Fruit fly (Drosophila melanogaster): ENCODE results near the gene Bre1.

The Bre1 gene

DNA sequence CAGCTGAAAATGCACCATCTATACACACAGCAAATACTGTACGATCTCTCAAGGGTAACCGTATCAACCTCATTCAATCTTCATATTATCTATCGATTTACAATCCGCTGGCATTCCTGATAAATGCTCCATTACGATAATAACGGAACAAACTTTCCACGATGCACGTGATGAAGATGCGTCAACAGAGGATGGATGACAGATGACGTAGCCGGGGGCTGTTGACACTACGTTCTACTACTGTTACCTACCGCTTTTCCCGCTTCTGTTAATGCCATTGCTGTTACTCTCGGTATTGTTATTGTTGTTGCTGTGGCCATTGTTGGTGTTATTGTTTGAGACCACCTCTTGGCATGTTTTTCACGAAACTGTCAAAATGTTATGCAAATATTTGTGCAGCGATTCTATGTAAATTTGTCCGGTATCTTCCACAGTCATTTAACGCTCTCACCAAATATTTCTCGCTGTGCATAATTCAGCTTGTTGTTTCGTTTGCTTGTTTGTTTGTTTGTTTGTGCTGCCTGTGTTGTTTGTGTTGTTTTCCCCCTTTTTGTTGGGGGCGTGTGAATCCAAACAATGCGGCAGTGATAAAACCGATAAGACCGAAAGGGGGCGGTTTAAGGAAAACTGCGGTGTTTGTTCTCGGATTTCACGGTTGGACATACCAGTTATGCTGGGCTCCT, 29.9 kb upstream of the Bre1 start (continued):
- TF ChIP-seq chm (GFP tag; IDR thresholded peaks at IDR 0.05) (peak; percentile 86; the same call in 1 of the 2 replicates), CG30431 (GFP tag; optimal IDR thresholded peaks at IDR 0.05) (peak; percentile 80), Asciz (GFP tag; optimal IDR thresholded peaks at IDR 0.05) (peak; percentile 96), CG31388 (GFP tag; optimal IDR thresholded peaks at IDR 0.05) (peak; percentile 54), lab (GFP tag; optimal IDR thresholded peaks at IDR 0.05) (peak; percentile 88), Aef1 (GFP tag; IDR thresholded peaks at IDR 0.05) (peak; percentile 28; the same call in 1 of the 3 replicates), Pdp1 (GFP tag; optimal IDR thresholded peaks at IDR 0.05) (peak; percentile 51 to 81), CG3995 (GFP tag; optimal IDR thresholded peaks at IDR 0.05) (no peak), CG8281 (tag; optimal IDR thresholded peaks at IDR 0.05) (peak; percentile 68), inv (GFP tag; IDR thresholded peaks at IDR 0.05; ENCODE audit: partially characterized antibody) (no peak), NfI (GFP tag; optimal IDR thresholded peaks at IDR 0.05) (peak; percentile 57), Dip2 (GFP tag; IDR thresholded peaks at IDR 0.05) (no peak), z (GFP tag; IDR thresholded peaks at IDR 0.05) (0 out of 3 replicates have a peak, but pooled peaks have one; percentile 51), CG14441 (GFP tag; IDR thresholded peaks at IDR 0.05) (peak; percentile 39; the same call in 1 of the 2 replicates), Dll (GFP tag; IDR thresholded peaks at IDR 0.05; ENCODE audit: partially characterized antibody) (no peak)

DNA sequence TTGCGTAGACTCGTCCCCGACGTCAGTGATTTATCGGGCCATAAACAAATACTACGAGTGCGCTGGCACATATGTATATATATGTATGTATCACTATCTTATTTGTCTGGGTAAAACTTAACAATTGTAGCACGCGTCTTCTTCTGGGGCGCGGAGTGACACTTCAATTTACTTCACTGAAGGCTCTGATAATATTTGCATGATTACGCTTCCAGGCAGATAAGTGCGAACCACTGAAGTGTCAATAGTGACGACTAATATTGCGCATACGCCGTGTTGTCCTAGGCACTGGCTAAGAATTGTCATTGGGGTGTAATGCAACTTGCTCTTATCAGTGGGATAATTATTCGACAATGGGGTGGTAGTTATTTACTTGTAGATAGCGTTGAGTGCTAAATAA, 27.5 kb upstream of the Bre1 start:
- TF ChIP-seq D19A (tag; optimal IDR thresholded peaks at IDR 0.05) (no peak), CG2199 (GFP tag; IDR thresholded peaks at IDR 0.05) (no peak), CG12236 (GFP tag; optimal IDR thresholded peaks at IDR 0.05) (no peak), tgo (GFP tag; IDR thresholded peaks at IDR 0.05) (no peak), CG6813 (GFP tag; optimal IDR thresholded peaks at IDR 0.05) (peak; percentile 12), ci (GFP tag; IDR thresholded peaks at IDR 0.05) (no peak), CG10321 (GFP tag; IDR thresholded peaks at IDR 0.05) (no peak), CG3995 (GFP tag; optimal IDR thresholded peaks at IDR 0.05) (no peak), Kr (GFP tag; optimal IDR thresholded peaks at IDR 0.05) (no peak), Sin3A (optimal IDR thresholded peaks at IDR 0.05) (no peak), CG17361 (GFP tag; IDR thresholded peaks at IDR 0.05) (no peak), CG11398 (GFP tag; optimal IDR thresholded peaks at IDR 0.05) (no peak), zen (tag; optimal IDR thresholded peaks at IDR 0.05) (no peak), Nf-YC (tag; optimal IDR thresholded peaks at IDR 0.05) (peak; percentile 3), CG2678 (tag; optimal IDR thresholded peaks at IDR 0.05) (no peak), CG12071 (GFP tag; optimal IDR thresholded peaks at IDR 0.05) (no peak), CG10274 (GFP tag; optimal IDR thresholded peaks at IDR 0.05) (no peak), cad (GFP tag; optimal IDR thresholded peaks at IDR 0.05) (no peak), dmrt99B (tag; optimal IDR thresholded peaks at IDR 0.05) (no peak), gt (GFP tag; IDR thresholded peaks at IDR 0.05) (no peak), Doc2 (GFP tag; IDR thresholded peaks at IDR 0.05) (no peak), CG7839 (tag; optimal IDR thresholded peaks at IDR 0.05) (no peak), CG7745 (tag; optimal IDR thresholded peaks at IDR 0.05) (peak; percentile 13), btn (GFP tag; optimal IDR thresholded peaks at IDR 0.05) (no peak), CG7372 (GFP tag; IDR thresholded peaks at IDR 0.05) (peak; percentile 37; the same call in 1 of the 2 replicates), usp (GFP tag; optimal IDR thresholded peaks at IDR 0.05) (no peak), CG11560 (tag; IDR thresholded peaks at IDR 0.05) (no peak), CG10543 (GFP tag; optimal IDR thresholded peaks at IDR 0.05) (no peak), caup (GFP tag; optimal IDR thresholded peaks at IDR 0.05; ENCODE audit: severe bottlenecking) (no peak), Nf-YB (GFP tag; optimal IDR thresholded peaks at IDR 0.05) (peak; percentile 52), Asciz (GFP tag; optimal IDR thresholded peaks at IDR 0.05) (peak; percentile 5), amos (GFP tag; IDR thresholded peaks at IDR 0.05; ENCODE audit: partially characterized antibody) (no peak), gcm2 (GFP tag; optimal IDR thresholded peaks at IDR 0.05) (no peak), CkIIα-i1 (GFP tag; IDR thresholded peaks at IDR 0.05) (no peak), CG4820 (GFP tag; optimal IDR thresholded peaks at IDR 0.05) (no peak), CG2875 (GFP tag; optimal IDR thresholded peaks at IDR 0.05) (no peak)

Measured in whole organism, embryonic.